Worm (Caenorhabditis elegans): ENCODE results near the gene pgph-2.
A peak's percentile ranks its signal among the peaks of the same experiment; 100 is the strongest.

DNA sequence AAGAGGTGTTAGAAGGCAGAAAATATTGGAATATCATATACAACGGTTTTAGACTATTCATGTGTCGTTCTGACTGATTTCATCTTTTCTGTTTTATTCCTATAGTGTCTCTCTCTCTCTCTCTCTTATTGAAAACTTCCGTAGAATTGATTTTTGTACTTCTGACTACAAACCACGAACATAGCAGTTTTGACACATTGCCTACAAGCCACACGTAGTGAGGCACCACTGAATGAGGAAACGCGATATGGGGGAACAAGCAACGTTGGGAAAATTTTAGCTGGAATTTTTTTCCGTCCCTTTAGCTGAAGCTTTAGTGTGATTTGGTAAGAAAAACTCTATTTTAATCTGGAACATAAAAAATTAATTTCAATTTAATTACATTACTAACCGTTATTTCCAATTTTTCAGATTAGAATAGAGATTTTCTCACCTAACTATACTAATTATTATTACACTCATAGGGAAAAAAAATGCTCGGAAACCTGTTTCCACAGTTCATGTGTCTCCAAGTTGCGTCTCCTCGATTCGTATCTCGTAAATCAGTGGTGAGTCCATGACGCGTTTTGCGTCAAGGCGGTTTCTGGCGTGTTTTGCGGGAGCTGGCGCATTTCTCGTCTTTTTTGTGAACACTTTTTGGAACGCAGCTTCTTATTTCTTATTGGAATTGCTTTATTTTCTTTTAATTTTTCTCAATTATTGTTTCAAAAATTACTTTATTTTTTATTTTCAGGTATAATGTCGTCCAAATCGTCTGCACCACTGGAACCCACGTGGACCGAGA lies 25.8 kb downstream of the pgph-2 start, which contains the start of the genes nhr-142 and F44E7.9:
- TF ChIP-seq tbx-2 (tag; optimal IDR thresholded peaks at IDR 0.05) (peak; percentile 71), sox-4 (tag; optimal IDR thresholded peaks at IDR 0.05) (peak; percentile 36), ceh-48 (tag; optimal IDR thresholded peaks at IDR 0.05) (peak; percentile 8)
